Fruit fly (Drosophila melanogaster) whole organism, embryonic: ENCODE measurements around the gene Spps.
A peak's percentile ranks its signal among the peaks of the same experiment; 100 is the strongest.

Experiments used
- CG11085 ChIP-seq: fragments of 200-800 bp; sonication (Bioruptor generic); IDR thresholded peaks from 2 replicates; pipeline ENCODE4 v1.3.6; 2022; ENCODE audit warnings: missing biosample characterization, missing genetic modification characterization
- CG11723 ChIP-seq: fragments of 200-800 bp; sonication (Bioruptor generic); optimal IDR thresholded peaks from 2 replicates; lab custom pipeline; 2017; ENCODE audit warnings: missing biosample characterization, mild to moderate bottlenecking, missing genetic modification characterization
- CG12104 ChIP-seq: fragments of 200-800 bp; sonication (Bioruptor generic); optimal IDR thresholded peaks from 3 replicates; lab custom pipeline; 2016; ENCODE audit warnings: missing biosample characterization, missing genetic modification characterization
- CG12299 ChIP-seq: fragments of 200-800 bp; sonication (Bioruptor generic); optimal IDR thresholded peaks from 2 replicates; lab custom pipeline; 2018; ENCODE audit warnings: missing biosample characterization, mild to moderate bottlenecking, missing genetic modification characterization
- CG15011 ChIP-seq: fragments of 200-800 bp; sonication (Bioruptor generic); optimal IDR thresholded peaks from 3 replicates; lab custom pipeline; 2018; ENCODE audit warnings: missing biosample characterization, mild to moderate bottlenecking, missing genetic modification characterization
- CG18619 ChIP-seq: fragments of 200-800 bp; sonication (Bioruptor generic); optimal IDR thresholded peaks from 3 replicates; lab custom pipeline; 2017; ENCODE audit warnings: missing biosample characterization, mild to moderate bottlenecking, missing genetic modification characterization
- CG2129 ChIP-seq: fragments of 200-800 bp; sonication (Bioruptor generic); IDR thresholded peaks from 2 replicates; pipeline ENCODE4 v1.3.6; 2022; ENCODE audit warnings: missing biosample characterization, missing genetic modification characterization; ENCODE audit not compliant: partially characterized antibody
- CG2199 ChIP-seq: fragments of 200-800 bp; sonication (Bioruptor generic); IDR thresholded peaks from 3 replicates; pipeline ENCODE4 v1.3.6; 2022; ENCODE audit warnings: missing biosample characterization, missing genetic modification characterization
- CG30403 ChIP-seq: fragments of 200-800 bp; sonication (Bioruptor generic); optimal IDR thresholded peaks from 3 replicates; lab custom pipeline; 2016; ENCODE audit warnings: missing biosample characterization, missing genetic modification characterization
- CG32532 ChIP-seq: fragments of 200-800 bp; sonication (Bioruptor generic); IDR thresholded peaks from 2 replicates; pipeline ENCODE4 v1.3.6; 2022; ENCODE audit warnings: missing biosample characterization, missing genetic modification characterization
- CG3726 ChIP-seq: fragments of 200-800 bp; sonication (Bioruptor generic); IDR thresholded peaks from 3 replicates; pipeline ENCODE4, ENCODE4 v1.3.6; 2022; ENCODE audit warnings: missing biosample characterization, missing genetic modification characterization
- CG4424 ChIP-seq: fragments of 200-800 bp; sonication (Bioruptor generic); optimal IDR thresholded peaks from 3 replicates; lab custom pipeline; 2016; ENCODE audit warnings: missing biosample characterization, missing genetic modification characterization
- CG5953 ChIP-seq: fragments of 200-800 bp; sonication (Bioruptor generic); IDR thresholded peaks from 2 replicates; pipeline ENCODE4 v1.3.6; 2022; ENCODE audit warnings: missing biosample characterization, missing genetic modification characterization
- CG7271 ChIP-seq: fragments of 200-800 bp; sonication (Bioruptor generic); optimal IDR thresholded peaks from 2 replicates; lab custom pipeline; 2018; ENCODE audit warnings: missing biosample characterization, mild to moderate bottlenecking, missing genetic modification characterization, moderate library complexity
- CG7372 ChIP-seq: fragments of 200-800 bp; sonication (Bioruptor generic); IDR thresholded peaks from 2 replicates; pipeline ENCODE4 v1.3.6; 2022; ENCODE audit warnings: missing biosample characterization, missing genetic modification characterization
- CG7839 ChIP-seq: fragments of 200-800 bp; sonication (Bioruptor generic); optimal IDR thresholded peaks from 3 replicates; lab custom pipeline; 2018; ENCODE audit warnings: missing biosample characterization, mild to moderate bottlenecking, missing genetic modification characterization, moderate library complexity
- CG8765 ChIP-seq: fragments of 200-800 bp; sonication (Bioruptor generic); IDR thresholded peaks from 2 replicates; pipeline ENCODE4 v1.3.6; 2022; ENCODE audit warnings: missing biosample characterization, missing genetic modification characterization
- CG9817 ChIP-seq: fragments of 200-800 bp; sonication (Bioruptor generic); optimal IDR thresholded peaks from 2 replicates; lab custom pipeline; 2018; ENCODE audit warnings: missing biosample characterization, mild to moderate bottlenecking, missing genetic modification characterization, moderate library complexity
- CTCF ChIP-seq: fragments of 200-800 bp; sonication (Bioruptor generic); optimal IDR thresholded peaks from 2 replicates; lab custom pipeline; 2017; ENCODE audit warnings: missing biosample characterization, mild to moderate bottlenecking, missing genetic modification characterization, moderate library complexity
- Dbx ChIP-seq: fragments of 200-800 bp; sonication (Bioruptor generic); IDR thresholded peaks from 3 replicates; pipeline ENCODE4 v1.3.6; 2022; ENCODE audit warnings: missing biosample characterization, missing genetic modification characterization
- Dip2 ChIP-seq: fragments of 200-800 bp; sonication (Bioruptor generic); IDR thresholded peaks from 2 replicates; pipeline ENCODE4 v1.3.6; 2022; ENCODE audit warnings: missing biosample characterization, missing genetic modification characterization
- Dref ChIP-seq: fragments of 200-800 bp; sonication (Bioruptor generic); IDR thresholded peaks from 2 replicates; pipeline ENCODE4 v1.3.6; 2022; ENCODE audit warnings: missing biosample characterization, missing genetic modification characterization
- E2f2 ChIP-seq: fragments of 200-800 bp; sonication (Bioruptor generic); IDR thresholded peaks from 2 replicates; pipeline ENCODE4 v1.3.6; 2022; ENCODE audit warnings: missing biosample characterization, missing genetic modification characterization
- ERR ChIP-seq: fragments of 200-800 bp; sonication (Bioruptor generic); optimal IDR thresholded peaks from 2 replicates; lab custom pipeline; 2016; ENCODE audit warnings: missing biosample characterization, missing genetic modification characterization
- Fer2 ChIP-seq: fragments of 200-800 bp; sonication (Bioruptor generic); optimal IDR thresholded peaks from 2 replicates; lab custom pipeline; 2018; ENCODE audit warnings: missing biosample characterization, mild to moderate bottlenecking, missing genetic modification characterization, moderate library complexity
- Fer3 ChIP-seq: fragments of 200-800 bp; sonication (Bioruptor generic); optimal IDR thresholded peaks from 2 replicates; lab custom pipeline; 2018; ENCODE audit warnings: missing biosample characterization, mild to moderate bottlenecking, missing genetic modification characterization, moderate library complexity
- Hey ChIP-seq: fragments of 200-800 bp; sonication (Bioruptor generic); optimal IDR thresholded peaks from 3 replicates; lab custom pipeline; 2018; ENCODE audit warnings: missing biosample characterization, mild to moderate bottlenecking, missing genetic modification characterization
- MESR4 ChIP-seq: fragments of 200-800 bp; sonication (Bioruptor generic); optimal IDR thresholded peaks from 2 replicates; lab custom pipeline; 2018; ENCODE audit warnings: missing biosample characterization, mild to moderate bottlenecking, missing genetic modification characterization, moderate library complexity
- NFAT ChIP-seq: fragments of 200-800 bp; sonication (Bioruptor generic); IDR thresholded peaks from 2 replicates; pipeline ENCODE4 v1.3.6; 2022; ENCODE audit warnings: missing biosample characterization, missing genetic modification characterization
- NfI ChIP-seq: fragments of 200-800 bp; sonication (Bioruptor generic); optimal IDR thresholded peaks from 3 replicates; lab custom pipeline; 2018; ENCODE audit warnings: missing biosample characterization, mild to moderate bottlenecking, missing genetic modification characterization, moderate library complexity
- Sox100B ChIP-seq: fragments of 200-800 bp; sonication (Bioruptor generic); optimal IDR thresholded peaks from 3 replicates; lab custom pipeline; 2018; ENCODE audit warnings: missing biosample characterization, mild to moderate bottlenecking, missing genetic modification characterization
- ash1 ChIP-seq: fragments of 200-800 bp; sonication (Bioruptor generic); optimal IDR thresholded peaks from 2 replicates; lab custom pipeline; 2018; ENCODE audit warnings: missing biosample characterization, mild to moderate bottlenecking, missing genetic modification characterization
- cato ChIP-seq: fragments of 200-800 bp; sonication (Bioruptor generic); optimal IDR thresholded peaks from 2 replicates; lab custom pipeline; 2016; ENCODE audit warnings: missing biosample characterization, missing genetic modification characterization, borderline replicate concordance
- caup ChIP-seq: fragments of 200-800 bp; sonication (Bioruptor generic); optimal IDR thresholded peaks from 3 replicates; lab custom pipeline; 2017; ENCODE audit warnings: missing biosample characterization, mild to moderate bottlenecking, missing genetic modification characterization, moderate library complexity; ENCODE audit not compliant: severe bottlenecking
- corto ChIP-seq: fragments of 200-800 bp; sonication (Bioruptor generic); optimal IDR thresholded peaks from 2 replicates; lab custom pipeline; 2016; ENCODE audit warnings: missing biosample characterization, mild to moderate bottlenecking, missing genetic modification characterization, moderate library complexity
- cwo ChIP-seq: fragments of 200-800 bp; sonication (Bioruptor generic); optimal IDR thresholded peaks from 3 replicates; lab custom pipeline; 2017; ENCODE audit warnings: missing biosample characterization, missing genetic modification characterization, mild to moderate bottlenecking, moderate library complexity, missing genetic modification reagents
- dmrt99B ChIP-seq: fragments of 200-800 bp; sonication (Bioruptor generic); optimal IDR thresholded peaks from 2 replicates; lab custom pipeline; 2018; ENCODE audit warnings: missing biosample characterization, mild to moderate bottlenecking, missing genetic modification characterization, moderate library complexity
- fru ChIP-seq: fragments of >200 bp; optimal IDR thresholded peaks from 2 replicates; lab custom pipeline; 2017
- gsb ChIP-seq: fragments of 200-800 bp; sonication (Bioruptor generic); IDR thresholded peaks from 2 replicates; pipeline ENCODE4 v1.3.6; 2022; ENCODE audit warnings: missing biosample characterization, missing genetic modification characterization
- knrl ChIP-seq: fragments of 200-800 bp; sonication (Bioruptor generic); IDR thresholded peaks from 3 replicates; pipeline ENCODE4 v1.3.6; 2022; ENCODE audit warnings: missing biosample characterization, missing genetic modification characterization; ENCODE audit not compliant: partially characterized antibody
- lmd ChIP-seq: fragments of 200-800 bp; sonication (Bioruptor generic); IDR thresholded peaks from 2 replicates; pipeline ENCODE4 v1.3.6; 2022; ENCODE audit warnings: missing biosample characterization, missing genetic modification characterization
- lola ChIP-seq, 3 experiments: fragments of >200 bp in 2 of 3; fragments of 200-800 bp in 1 of 3; sonication (Bioruptor generic) in 1 of 3; optimal IDR thresholded peaks; 2 replicates each; lab custom pipeline; 2017 to 2019; ENCODE audit warnings: missing biosample characterization in 3 of 3, missing genetic modification characterization in 3 of 3, mild to moderate bottlenecking in 1 of 3, moderate library complexity in 1 of 3
- lov ChIP-seq, 2 experiments: fragments of 200-800 bp in 1 of 2; fragments of >200 bp in 1 of 2; sonication (Bioruptor generic) in 1 of 2; IDR thresholded peaks in 1 of 2; optimal IDR thresholded peaks in 1 of 2; 2 replicates in 1 of 2; 3 replicates in 1 of 2; pipeline versions ENCODE4 v1.3.6 to Lab custom; 2017 to 2022; ENCODE audit warnings: missing biosample characterization in 1 of 2, missing genetic modification characterization in 1 of 2
- mam ChIP-seq: fragments of 200-800 bp; sonication (Bioruptor generic); optimal IDR thresholded peaks from 3 replicates; lab custom pipeline; 2016; ENCODE audit warnings: missing biosample characterization, missing genetic modification characterization
- nerfin-1 ChIP-seq: fragments of 200-800 bp; sonication (Bioruptor generic); optimal IDR thresholded peaks from 3 replicates; lab custom pipeline; 2019; ENCODE audit warnings: missing biosample characterization, mild to moderate bottlenecking, missing genetic modification characterization, moderate library complexity
- nerfin-2 ChIP-seq: fragments of 200-800 bp; sonication (Bioruptor generic); IDR thresholded peaks from 2 replicates; pipeline ENCODE4 v1.3.6; 2022; ENCODE audit warnings: missing biosample characterization, missing genetic modification characterization; ENCODE audit not compliant: partially characterized antibody
- slbo ChIP-seq: fragments of 200-800 bp; sonication (Bioruptor generic); IDR thresholded peaks from 2 replicates; pipeline ENCODE4 v1.3.6; 2022; ENCODE audit warnings: missing biosample characterization, missing genetic modification characterization
- slp2 ChIP-seq: fragments of 200-800 bp; sonication (Bioruptor generic); optimal IDR thresholded peaks from 2 replicates; lab custom pipeline; 2016; ENCODE audit warnings: missing biosample characterization, missing genetic modification characterization
- unc-4 ChIP-seq: fragments of 200-800 bp; sonication (Bioruptor generic); IDR thresholded peaks from 2 replicates; pipeline ENCODE4 v1.3.6; 2022; ENCODE audit warnings: missing biosample characterization, missing genetic modification characterization; ENCODE audit not compliant: partially characterized antibody
- vvl ChIP-seq: fragments of 200-800 bp; sonication (Bioruptor generic); IDR thresholded peaks from 2 replicates; pipeline ENCODE4 v1.3.6; 2022; ENCODE audit warnings: missing biosample characterization, missing genetic modification characterization

Gene Spps

DNA sequence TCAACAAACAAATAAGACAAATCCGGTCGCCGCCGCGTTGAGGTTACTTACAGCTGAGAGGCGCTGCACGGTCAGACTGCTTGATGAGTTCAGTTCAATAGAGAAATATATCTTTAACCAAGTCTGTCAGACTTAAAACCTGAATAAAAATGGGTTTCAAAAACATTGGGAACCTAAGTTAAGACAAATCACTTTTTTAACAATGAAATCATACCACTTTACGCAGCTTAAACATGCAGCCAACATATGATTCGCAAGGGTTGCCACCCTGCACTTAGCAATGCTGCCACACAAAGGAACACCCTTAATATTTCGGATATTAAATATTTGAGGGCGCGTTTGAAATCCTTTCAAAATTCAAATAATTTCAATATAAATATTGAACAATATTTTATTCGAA is 38.1 kb downstream of the Spps start, which contains the start of gene CG5515 (continued):
- TF ChIP-seq CG7271 (tag; lab: Kevin White, UChicago) (no peak), unc-4 (peak; percentile 58), Hey (tag; lab: Kevin White, UChicago) (no peak), lola (GFP tag; optimal IDR thresholded peaks at IDR 0.05; lab: Kevin White, UChicago) (peak in 1 of 3 experiments; percentile 84), CG11723 (GFP tag; lab: Kevin White, UChicago) (peak; percentile 51), Dref (GFP tag; lab: Robert Waterston, UW) (0 out of 2 replicates have a peak, but pooled peaks have one; percentile 31), Fer3 (tag; lab: Kevin White, UChicago) (peak; percentile 48), cato (peak; percentile 61), NfI (peak; percentile 80), CG12299 (peak; percentile 28), Dip2 (GFP tag; lab: Robert Waterston, UW) (no peak), CG18619 (GFP tag; lab: Kevin White, UChicago) (peak; percentile 65), CG30403 (GFP tag; lab: Kevin White, UChicago) (peak; percentile 87), Sox100B (GFP tag; lab: Kevin White, UChicago) (no peak), CG15011 (GFP tag; lab: Kevin White, UChicago) (no peak), CG2129 (GFP tag; lab: Robert Waterston, UW) (no peak), Dbx (GFP tag; lab: Robert Waterston, UW) (peak; percentile 89), CG8765 (peak; percentile 66), vvl (GFP tag; lab: Robert Waterston, UW) (peak; percentile 87), mam (peak; percentile 66), nerfin-1 (tag; lab: Kevin White, UChicago) (peak; percentile 73), CTCF (no peak), CG7839 (tag; lab: Kevin White, UChicago) (peak; percentile 64), E2f2 (GFP tag; lab: Robert Waterston, UW) (peak; percentile 86), CG11085 (peak; percentile 69), NFAT (GFP tag; lab: Robert Waterston, UW) (peak; percentile 70), corto (GFP tag; lab: Kevin White, UChicago) (peak; percentile 47), Fer2 (tag; lab: Kevin White, UChicago) (peak; percentile 43), nerfin-2 (GFP tag; lab: Robert Waterston, UW) (peak; percentile 88), ERR (GFP tag; lab: Kevin White, UChicago) (no peak), CG32532 (peak; percentile 84), CG12104 (GFP tag; lab: Kevin White, UChicago) (peak; percentile 56), MESR4 (peak; percentile 59), knrl (GFP tag; lab: Robert Waterston, UW) (peak; percentile 89), fru (no peak), lov (optimal IDR thresholded peaks at IDR 0.05; lab: Kevin White, UChicago) (no peak), lov (GFP tag; IDR thresholded peaks at IDR 0.05; lab: Robert Waterston, UW) (peak; percentile 79; the same call in 2 of the 3 replicates), lmd (peak; percentile 87), caup (peak; percentile 67), ash1 (GFP tag; lab: Kevin White, UChicago) (no peak), CG9817 (tag; lab: Kevin White, UChicago) (peak; percentile 82), dmrt99B (no peak), slbo (GFP tag; lab: Robert Waterston, UW) (peak; percentile 86), gsb (GFP tag; lab: Robert Waterston, UW) (peak; percentile 72), CG2199 (GFP tag; lab: Robert Waterston, UW) (no peak), cwo (no peak), CG7372 (GFP tag; lab: Robert Waterston, UW) (peak; percentile 80), CG3726 (GFP tag; lab: Robert Waterston, UW) (peak; percentile 10; the same call in 1 of the 3 replicates), slp2 (GFP tag; lab: Kevin White, UChicago) (peak; percentile 40), CG4424 (GFP tag; lab: Kevin White, UChicago) (peak; percentile 68), CG5953 (GFP tag; lab: Robert Waterston, UW) (peak; percentile 79)
